Fruit fly (Drosophila melanogaster): ENCODE measurements around the gene if.
A peak's percentile ranks its signal among the peaks of the same experiment; 100 is the strongest.

Gene if

DNA sequence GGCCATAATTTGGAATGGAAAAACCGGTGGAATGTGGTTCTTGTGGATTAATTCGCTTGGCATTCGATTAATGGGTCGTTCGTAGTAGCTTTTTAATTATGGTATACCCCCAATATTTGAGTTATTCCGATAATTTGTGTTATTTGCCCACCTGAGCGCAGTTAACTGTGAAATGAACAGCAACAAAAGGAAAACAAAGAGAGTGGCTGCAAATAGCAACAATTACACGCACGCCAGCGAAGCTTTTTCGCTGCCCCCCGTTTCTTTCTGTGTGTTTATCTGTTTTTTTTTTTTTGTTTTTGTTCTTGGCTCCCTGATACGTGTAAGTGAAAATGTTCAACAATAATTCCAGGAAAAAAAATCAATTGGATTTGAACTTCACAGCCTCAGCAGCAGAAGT is 16.7 kb upstream of the if start:
- TF ChIP-seq CG30020 (tag; optimal IDR thresholded peaks at IDR 0.05) (no peak), schlank (tag; optimal IDR thresholded peaks at IDR 0.05) (no peak), sc (optimal IDR thresholded peaks at IDR 0.05) (no peak), sc (GFP tag; optimal IDR thresholded peaks at IDR 0.05) (no peak), btn (GFP tag; optimal IDR thresholded peaks at IDR 0.05) (no peak), CG3995 (GFP tag; optimal IDR thresholded peaks at IDR 0.05) (peak; percentile 20), CG30431 (GFP tag; optimal IDR thresholded peaks at IDR 0.05) (no peak), CG16863 (GFP tag; optimal IDR thresholded peaks at IDR 0.05) (no peak), Doc2 (GFP tag; IDR thresholded peaks at IDR 0.05) (no peak), z (GFP tag; IDR thresholded peaks at IDR 0.05) (no peak), CG8765 (GFP tag; IDR thresholded peaks at IDR 0.05) (no peak), Sox102F (GFP tag; optimal IDR thresholded peaks at IDR 0.05) (no peak), HmgD (GFP tag; optimal IDR thresholded peaks at IDR 0.05) (no peak), CG13287 (GFP tag; IDR thresholded peaks at IDR 0.05; ENCODE audit: partially characterized antibody) (no peak), ara (GFP tag; IDR thresholded peaks at IDR 0.05) (no peak), CG10979 (tag; optimal IDR thresholded peaks at IDR 0.05) (no peak), kah (GFP tag; optimal IDR thresholded peaks at IDR 0.05) (no peak), CG6689 (GFP tag; IDR thresholded peaks at IDR 0.05) (0 out of 2 replicates have a peak, but pooled peaks have one; percentile 9), Mes4 (GFP tag; optimal IDR thresholded peaks at IDR 0.05) (no peak), CG7372 (GFP tag; IDR thresholded peaks at IDR 0.05) (no peak), org-1 (GFP tag; optimal IDR thresholded peaks at IDR 0.05) (no peak), H2.0 (GFP tag; IDR thresholded peaks at IDR 0.05) (no peak), CG13894 (tag; optimal IDR thresholded peaks at IDR 0.05) (no peak), Usf (GFP tag; optimal IDR thresholded peaks at IDR 0.05) (no peak), CG6854 (GFP tag; optimal IDR thresholded peaks at IDR 0.05) (no peak), danr (GFP tag; IDR thresholded peaks at IDR 0.05) (no peak), CG9727 (GFP tag; optimal IDR thresholded peaks at IDR 0.05) (no peak), Ptx1 (GFP tag; IDR thresholded peaks at IDR 0.05) (no peak), Atf3 (GFP tag; optimal IDR thresholded peaks at IDR 0.05) (no peak), Sin3A (optimal IDR thresholded peaks at IDR 0.05) (no peak), sisA (GFP tag; IDR thresholded peaks at IDR 0.05) (no peak), sens (GFP tag) (no peak), CG16813 (GFP tag; IDR thresholded peaks at IDR 0.05; ENCODE audit: partially characterized antibody) (no peak), row (GFP tag; IDR thresholded peaks at IDR 0.05) (peak; percentile 28; the same call in 1 of the 3 replicates), Hr3 (GFP tag; optimal IDR thresholded peaks at IDR 0.05) (no peak), CG15269 (tag; optimal IDR thresholded peaks at IDR 0.05) (no peak), CG13624 (GFP tag; optimal IDR thresholded peaks at IDR 0.05) (no peak), pan (optimal IDR thresholded peaks at IDR 0.05) (no peak), pan (GFP tag; optimal IDR thresholded peaks at IDR 0.05 in 1 of 2, IDR thresholded peaks at IDR 0.05 in 1 of 2) (peak in 1 of 2 experiments; percentile 17), CG11247 (GFP tag; IDR thresholded peaks at IDR 0.05) (no peak), her (GFP tag; optimal IDR thresholded peaks at IDR 0.05) (no peak), hbn (GFP tag; IDR thresholded peaks at IDR 0.05; ENCODE audit: partially characterized antibody) (no peak), maf-S (GFP tag; optimal IDR thresholded peaks at IDR 0.05) (no peak), Med (GFP tag) (peak; percentile 60), zf30C (GFP tag; optimal IDR thresholded peaks at IDR 0.05) (peak; percentile 57), gsb-n (tag; optimal IDR thresholded peaks at IDR 0.05) (no peak), CG33557 (GFP tag; optimal IDR thresholded peaks at IDR 0.05) (no peak), Jarid2 (GFP tag; optimal IDR thresholded peaks at IDR 0.05) (no peak), NfI (GFP tag; optimal IDR thresholded peaks at IDR 0.05) (no peak), Ada2b (GFP tag; IDR thresholded peaks at IDR 0.05) (no peak), CG6272 (GFP tag; IDR thresholded peaks at IDR 0.05) (no peak), Dref (GFP tag; IDR thresholded peaks at IDR 0.05) (no peak), CG1233 (GFP tag; optimal IDR thresholded peaks at IDR 0.05) (no peak), Dad (GFP tag; optimal IDR thresholded peaks at IDR 0.05) (no peak)
